Fruit fly (Drosophila melanogaster) Kc167 (cell line): ENCODE data around the gene CG9717.

Experiments used
- Myc ChIP-seq: fragments of >200 bp; optimal IDR thresholded peaks from 2 replicates; lab custom pipeline; 2017; ENCODE audit warnings: missing external identifiers
- Sin3A ChIP-seq: fragments of >200 bp; optimal IDR thresholded peaks from 2 replicates; lab custom pipeline; 2018; ENCODE audit warnings: missing external identifiers
- h ChIP-seq: fragments of >200 bp; optimal IDR thresholded peaks from 3 replicates; lab custom pipeline; 2018; ENCODE audit warnings: missing external identifiers
- insv ChIP-seq: fragments of >200 bp; optimal IDR thresholded peaks from 3 replicates; lab custom pipeline; 2018; ENCODE audit warnings: missing external identifiers
- psq ChIP-seq: fragments of >200 bp; optimal IDR thresholded peaks from 2 replicates; lab custom pipeline; 2017; ENCODE audit warnings: missing external identifiers
- ttk ChIP-seq: sonication (Bioruptor generic); optimal IDR thresholded peaks from 2 replicates; lab custom pipeline; 2017; ENCODE audit warnings: missing external identifiers

The CG9717 gene

DNA sequence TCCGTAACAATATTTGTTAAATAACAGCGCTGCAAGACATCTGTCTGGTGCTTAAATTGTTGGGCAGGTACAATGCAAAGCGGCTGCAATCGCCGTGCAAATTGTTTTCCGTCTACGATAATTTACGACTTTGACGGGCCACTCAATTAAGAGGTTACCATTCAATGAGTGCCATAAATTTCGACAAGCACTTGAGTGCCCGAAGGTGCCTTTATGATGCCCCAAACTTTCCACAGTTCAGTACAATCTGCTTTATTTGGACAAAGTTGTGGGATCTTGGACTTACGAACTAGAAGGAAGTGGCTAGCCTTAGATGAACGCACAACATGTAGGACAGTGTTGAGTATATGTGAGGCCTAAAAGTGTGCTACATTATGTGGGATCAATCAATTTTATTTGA is 5.6 kb upstream of the CG9717 start:
- TF ChIP-seq psq (lab: Kevin White, UChicago) (no peak), h (lab: Kevin White, UChicago) (no peak)

DNA sequence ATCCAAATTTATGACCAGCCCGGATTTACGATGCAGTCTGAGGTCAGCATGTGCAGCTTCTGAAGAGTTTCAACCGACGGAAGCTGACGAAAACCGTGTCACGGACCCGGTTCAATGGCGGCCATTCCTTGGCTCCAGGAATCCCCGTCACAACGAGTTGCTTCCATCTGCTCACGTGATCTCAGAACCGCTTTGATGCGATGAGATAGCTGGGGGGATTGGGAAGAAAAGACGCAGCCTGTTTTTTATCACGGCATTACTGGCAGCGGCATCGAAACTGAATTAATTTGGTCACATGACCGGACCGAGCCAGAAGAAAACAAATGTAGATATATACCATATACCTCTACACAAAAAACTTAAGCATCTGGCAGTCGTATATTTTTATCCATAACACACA is 3.7 kb upstream of the CG9717 start:
- TF ChIP-seq psq (lab: Kevin White, UChicago) = no peak
- TF ChIP-seq Myc (lab: Kevin White, UChicago) = no peak
- TF ChIP-seq Sin3A (lab: Kevin White, UChicago) = no peak
- no peak for TF ChIP-seq ttk (lab: Kevin White, UChicago)
- TF ChIP-seq h (lab: Kevin White, UChicago) = no peak
- TF ChIP-seq insv = no peak

DNA sequence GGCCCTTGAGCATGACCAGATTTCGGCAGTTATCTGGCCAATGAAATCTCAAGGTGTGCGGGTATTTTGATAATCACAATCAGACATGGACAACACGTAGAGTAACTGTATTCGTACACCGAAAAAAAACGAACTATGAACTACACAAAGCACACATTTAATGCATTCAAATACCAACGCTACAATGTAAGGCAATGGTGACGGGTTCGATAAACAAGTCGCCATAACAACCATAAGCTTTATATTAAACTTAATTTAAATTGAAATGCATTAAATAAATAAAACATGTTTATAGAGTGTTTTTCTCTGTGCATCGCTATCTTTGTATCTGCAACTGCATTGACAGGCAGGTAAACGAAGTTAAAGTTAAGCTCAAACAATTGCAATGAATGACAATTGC is 3.1 kb upstream of the CG9717 start:
- TF ChIP-seq Sin3A (lab: Kevin White, UChicago) (no peak), h (lab: Kevin White, UChicago) (no peak), psq (lab: Kevin White, UChicago) (no peak), ttk (lab: Kevin White, UChicago) (no peak), Myc (lab: Kevin White, UChicago) (no peak), insv (no peak)

DNA sequence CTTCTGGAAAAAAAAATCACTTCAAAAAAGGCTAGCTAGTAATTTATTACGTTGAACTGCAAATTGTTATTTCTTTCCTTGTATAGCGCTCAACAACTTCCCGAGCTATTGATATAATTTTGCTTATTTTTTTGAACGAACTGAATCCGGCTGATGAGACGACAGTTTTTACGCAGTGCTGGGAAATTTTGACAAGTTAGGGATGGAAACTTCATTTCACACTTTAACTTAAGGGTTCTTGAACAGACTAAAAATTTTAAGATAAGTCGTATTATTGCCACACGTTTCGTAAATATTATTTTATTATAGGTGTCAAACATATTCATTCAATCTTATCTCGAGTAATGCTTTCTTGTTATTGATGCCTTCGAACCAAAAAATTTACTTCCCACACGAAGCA is 3.6 kb downstream of the CG9717 start, which contains the start of gene Rpt6R:
TSS of gene Rpt6R (minus strand) at position 156 of the 400 bp plus-strand sequence.
- no peak for TF ChIP-seq ttk (lab: Kevin White, UChicago)
- TF ChIP-seq h (lab: Kevin White, UChicago) = no peak
- no peak for TF ChIP-seq Myc (lab: Kevin White, UChicago)
- no peak for TF ChIP-seq psq (lab: Kevin White, UChicago)
- no peak for TF ChIP-seq Sin3A (lab: Kevin White, UChicago)
- TF ChIP-seq insv = no peak

DNA sequence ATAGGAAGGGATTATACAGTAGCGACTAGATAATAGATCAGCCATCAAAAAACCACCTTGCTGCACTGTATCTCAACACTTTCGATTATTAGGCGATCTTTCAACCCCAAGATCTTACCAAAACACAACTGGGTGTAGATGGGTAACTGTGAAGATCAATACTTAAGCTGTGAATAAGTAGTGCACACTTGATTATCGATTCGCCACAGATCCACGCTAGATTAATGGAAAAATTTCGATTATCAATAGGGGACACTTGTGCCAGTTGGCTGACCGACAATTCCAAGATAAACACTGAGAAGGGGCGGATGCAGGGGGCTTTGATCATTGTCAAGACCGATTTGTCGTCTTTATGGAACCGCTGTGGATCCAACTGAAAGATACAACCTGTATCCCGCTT is 8.0 kb downstream of the CG9717 start, which contains the start of gene CG9702:
TSS of gene CG9702 (plus strand) at position 301 of the 400 bp plus-strand sequence.
- TF ChIP-seq Sin3A (lab: Kevin White, UChicago) = no peak
- no peak for TF ChIP-seq Myc (lab: Kevin White, UChicago)
- TF ChIP-seq ttk (lab: Kevin White, UChicago) = no peak
- TF ChIP-seq psq (lab: Kevin White, UChicago) = no peak
- TF ChIP-seq insv = no peak
- no peak for TF ChIP-seq h (lab: Kevin White, UChicago)

DNA sequence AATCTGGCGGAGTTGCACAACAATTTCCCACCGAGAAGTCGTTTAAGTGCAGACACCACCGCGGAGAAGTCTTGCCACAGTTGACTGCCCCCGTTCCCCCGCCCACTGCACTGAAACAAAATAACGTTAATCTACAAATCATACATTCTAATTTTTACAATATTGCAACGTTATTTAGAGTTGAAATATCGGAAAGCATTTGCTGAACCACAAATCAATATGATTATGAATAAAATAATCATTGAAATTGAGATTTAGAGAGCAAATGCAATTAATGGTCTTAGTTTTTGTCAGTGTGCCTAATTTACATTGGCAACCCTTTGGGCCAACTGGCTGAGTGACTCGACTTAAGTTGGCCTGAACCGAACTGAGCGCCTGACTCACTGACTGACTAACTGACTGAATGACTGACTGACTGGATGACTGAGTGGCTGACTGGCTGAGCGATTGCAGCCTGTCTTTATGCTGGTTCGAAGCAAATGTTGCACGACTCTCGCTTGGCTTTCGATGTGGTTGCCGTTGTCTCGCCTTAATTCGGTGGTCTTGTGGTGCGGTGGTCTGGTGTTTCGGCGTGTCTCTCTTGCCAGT is 16.5 kb downstream of the CG9717 start:
- TF ChIP-seq h (lab: Kevin White, UChicago) (no peak), ttk (lab: Kevin White, UChicago) (no peak), Myc (lab: Kevin White, UChicago) (no peak), psq (lab: Kevin White, UChicago) (no peak), Sin3A (lab: Kevin White, UChicago) (no peak), insv (no peak)

DNA sequence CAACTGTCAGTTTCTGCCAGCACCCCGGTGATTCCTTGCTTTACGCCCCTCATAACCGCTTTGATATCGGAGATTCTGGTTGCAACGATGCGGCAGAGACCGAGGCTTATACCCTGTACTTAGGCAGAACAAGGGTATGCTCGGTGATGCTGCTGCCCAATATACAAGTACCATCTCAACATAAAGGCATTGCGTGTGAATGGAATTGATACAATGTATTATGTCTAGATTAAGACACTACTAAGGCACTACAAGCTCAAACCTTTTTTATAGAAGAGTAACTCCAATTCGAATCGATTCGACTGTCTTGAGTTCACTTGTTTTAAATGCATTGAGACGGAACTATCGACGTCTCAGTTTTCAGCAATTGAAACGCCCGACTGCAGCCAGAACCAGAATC is 19.9 kb downstream of the CG9717 start:
- TF ChIP-seq h (lab: Kevin White, UChicago) = no peak
- no peak for TF ChIP-seq psq (lab: Kevin White, UChicago)

DNA sequence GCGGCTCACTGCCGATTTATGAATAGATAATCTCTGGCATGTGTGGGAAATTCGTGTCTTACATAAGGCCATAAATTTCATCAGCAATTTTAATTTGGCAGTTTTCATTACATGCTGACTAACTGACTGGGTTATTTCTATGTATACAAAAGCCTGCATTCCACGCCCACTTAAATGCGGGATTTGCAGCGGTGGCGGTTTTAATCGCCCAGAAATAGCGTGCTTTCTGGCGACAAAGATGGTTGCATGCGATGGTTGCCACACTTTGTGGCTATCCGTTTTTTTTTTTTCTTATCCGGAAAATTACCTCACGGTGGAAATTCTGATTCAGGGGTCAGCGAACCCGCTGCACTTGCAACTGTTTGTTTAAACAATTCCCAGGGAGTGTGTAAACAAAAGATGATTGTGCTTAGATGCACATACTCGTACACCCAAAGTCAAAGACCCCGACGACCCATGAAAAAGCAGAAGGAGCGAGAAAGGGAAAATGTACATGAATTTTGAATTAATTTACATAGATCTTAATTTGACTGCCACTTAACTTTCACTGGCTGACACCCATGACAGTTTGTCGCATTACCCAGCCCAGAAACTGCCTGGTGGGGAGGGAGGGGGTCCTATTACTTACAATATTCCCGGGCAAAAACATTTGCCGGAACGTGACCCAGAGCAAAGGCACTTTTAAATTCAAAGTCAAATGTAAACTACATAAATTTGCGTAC is 20.8 kb downstream of the CG9717 start:
- TF ChIP-seq insv = no peak

DNA sequence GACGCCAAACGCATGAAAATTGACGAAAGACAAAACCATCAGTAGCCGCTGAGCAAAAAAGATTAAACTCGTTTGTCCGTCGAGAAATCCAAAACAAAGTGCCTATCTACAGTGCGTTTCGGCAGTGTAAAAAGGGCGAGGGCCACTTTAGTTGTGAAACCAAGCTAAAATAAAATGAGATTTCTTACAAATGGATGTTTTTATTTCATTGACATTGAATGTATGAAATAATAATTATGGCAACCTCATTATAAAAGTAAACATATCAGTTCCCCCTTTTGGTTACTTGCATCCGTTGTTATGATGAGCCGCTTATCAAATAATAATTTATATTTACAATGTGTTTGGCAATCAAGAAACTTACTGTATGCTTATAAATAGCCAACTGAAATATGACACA is 22.6 kb downstream of the CG9717 start:
- TF ChIP-seq Myc (lab: Kevin White, UChicago) (no peak), h (lab: Kevin White, UChicago) (no peak), psq (lab: Kevin White, UChicago) (no peak), Sin3A (lab: Kevin White, UChicago) (no peak), insv (no peak), ttk (lab: Kevin White, UChicago) (no peak)

DNA sequence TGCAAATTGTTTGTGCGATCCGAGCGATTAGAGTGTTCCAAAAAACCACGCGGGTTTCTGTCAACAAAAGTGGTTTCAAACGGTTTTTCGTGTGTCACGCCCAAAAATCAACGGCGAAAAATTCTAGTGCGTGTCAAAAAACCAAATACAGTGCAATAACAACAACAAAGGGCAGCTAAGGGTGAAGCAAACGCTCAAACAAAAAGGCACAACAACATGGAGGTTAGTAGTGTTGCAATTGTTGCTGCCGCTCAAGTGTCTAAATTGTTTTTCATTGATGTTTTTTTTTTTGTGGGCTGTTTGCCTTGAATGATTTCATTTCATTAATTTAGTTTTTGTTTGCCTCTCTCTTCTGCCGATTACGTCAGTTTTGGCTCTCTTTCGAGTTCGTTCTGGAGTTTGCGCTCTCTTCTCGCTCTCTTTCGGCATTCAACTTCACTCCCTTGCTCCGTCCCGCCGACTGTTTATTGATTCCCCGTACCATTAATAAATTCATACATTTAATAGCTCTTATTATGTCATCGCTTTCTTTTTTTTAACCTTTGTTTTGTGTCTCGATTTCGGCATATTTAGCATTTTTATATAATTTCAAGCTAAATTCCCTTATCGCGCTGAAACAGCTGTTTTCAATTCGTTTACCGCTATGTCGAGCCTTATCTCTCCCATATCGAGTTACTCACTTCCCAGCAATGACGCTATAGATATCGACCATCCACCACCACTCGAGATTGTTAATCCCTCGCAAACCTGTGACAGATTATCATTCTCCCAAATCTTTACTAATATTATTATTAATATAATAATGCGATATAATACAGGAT is 23.6 kb downstream of the CG9717 start:
- TF ChIP-seq insv = no peak
- TF ChIP-seq ttk (lab: Kevin White, UChicago) = no peak
- TF ChIP-seq Myc (lab: Kevin White, UChicago) = no peak
- TF ChIP-seq Sin3A (lab: Kevin White, UChicago) = no peak
- no peak for TF ChIP-seq h (lab: Kevin White, UChicago)
- TF ChIP-seq psq (lab: Kevin White, UChicago) = no peak

DNA sequence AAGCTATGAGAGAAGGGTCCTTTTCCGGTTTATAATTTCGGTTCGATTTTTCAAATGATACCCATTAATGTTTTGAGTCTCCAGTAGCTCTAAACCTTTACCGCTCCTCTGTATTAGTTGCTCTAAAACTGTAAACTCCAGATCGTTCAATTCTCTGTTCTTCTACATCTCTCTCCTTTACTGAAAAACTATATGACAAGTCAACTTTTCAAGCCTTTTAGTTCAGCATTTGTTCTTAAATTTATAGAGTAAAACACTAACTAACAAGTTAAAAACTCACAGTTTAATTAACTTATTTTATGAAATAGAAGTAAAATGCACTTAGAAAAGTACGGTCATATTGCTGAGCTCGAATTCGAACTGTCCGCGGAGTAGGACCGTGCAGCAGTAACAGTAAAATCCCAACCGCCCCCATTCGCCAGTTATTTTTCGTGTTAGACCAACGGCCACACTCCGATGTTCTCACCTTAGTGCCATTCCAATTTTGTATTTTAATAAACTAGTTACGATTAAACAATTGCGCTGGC is 24.3 kb downstream of the CG9717 start:
- TF ChIP-seq psq (lab: Kevin White, UChicago) = no peak
- no peak for TF ChIP-seq Myc (lab: Kevin White, UChicago)
- no peak for TF ChIP-seq Sin3A (lab: Kevin White, UChicago)
- TF ChIP-seq insv = no peak
- no peak for TF ChIP-seq ttk (lab: Kevin White, UChicago)
- no peak for TF ChIP-seq h (lab: Kevin White, UChicago)

DNA sequence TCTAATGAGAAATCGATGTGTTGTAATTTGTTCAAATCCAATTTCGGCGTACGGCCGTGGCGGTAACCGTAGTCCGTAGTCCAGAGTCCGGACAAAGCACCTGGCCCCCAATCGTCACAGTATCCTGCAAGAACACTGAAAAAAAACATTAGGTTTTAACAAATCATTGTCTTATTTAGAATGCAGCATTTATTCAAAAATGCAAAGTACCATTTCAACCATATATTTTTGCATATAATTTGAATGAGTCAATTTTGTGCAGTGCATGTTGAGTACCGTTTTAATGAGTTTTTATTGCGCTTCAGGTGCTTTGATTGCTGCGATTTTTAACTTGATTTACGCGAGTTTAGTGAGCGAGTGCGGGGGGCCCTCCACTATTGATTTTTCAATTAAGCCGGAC is 25.9 kb downstream of the CG9717 start:
- TF ChIP-seq h (lab: Kevin White, UChicago) (no peak), insv (no peak), ttk (lab: Kevin White, UChicago) (no peak), psq (lab: Kevin White, UChicago) (no peak), Sin3A (lab: Kevin White, UChicago) (no peak), Myc (lab: Kevin White, UChicago) (no peak)
